Worm (Caenorhabditis elegans): ENCODE results near the gene Y45F10D.15.

Gene Y45F10D.15

ce11 chrIV:13784774-13785173 is 36.0 kb downstream of the Y45F10D.15 start:
- TF ChIP-seq nhr-85 (tag) (peak; percentile 57), dpl-1 (GFP tag; optimal IDR thresholded peaks at IDR 0.05) (no peak), nhr-90 (tag; optimal IDR thresholded peaks at IDR 0.05; ENCODE audit: poor library complexity) (peak; percentile 9), lin-35 (GFP tag; optimal IDR thresholded peaks at IDR 0.05) (peak in 1 of 2 experiments; percentile 1), C34B4.2 (tag; optimal IDR thresholded peaks at IDR 0.05) (no peak), elt-2 (tag; optimal IDR thresholded peaks at IDR 0.05) (peak; percentile 10)

ce11 chrIV:13783237-13784012 is 37.3 kb downstream of the Y45F10D.15 start, which contains the start of gene iscu-1:
Gene iscu-1 (plus strand): TSS chrIV:13783962.
- TF ChIP-seq unc-130 (tag; optimal IDR thresholded peaks at IDR 0.05) = peak; percentile 1
- TF ChIP-seq fkh-8 (tag; optimal IDR thresholded peaks at IDR 0.05) = peak; percentile 34
- no peak for TF ChIP-seq nhr-11 (tag; optimal IDR thresholded peaks at IDR 0.05)
- peak; percentile 72 for TF ChIP-seq ceh-90 (tag; optimal IDR thresholded peaks at IDR 0.05)
- TF ChIP-seq egl-13 (tag; optimal IDR thresholded peaks at IDR 0.05) = peak; percentile 16
- TF ChIP-seq lir-3 (tag; optimal IDR thresholded peaks at IDR 0.05; ENCODE audit: poor library complexity) = peak; percentile 77
- TF ChIP-seq hlh-4 (tag; optimal IDR thresholded peaks at IDR 0.05) = no peak
- no peak for TF ChIP-seq pax-3 (tag; optimal IDR thresholded peaks at IDR 0.05)
- TF ChIP-seq ces-1 (GFP tag; optimal IDR thresholded peaks at IDR 0.05) = no peak
- peak; percentile 76 for TF ChIP-seq rnt-1 (tag; optimal IDR thresholded peaks at IDR 0.05)
- TF ChIP-seq efl-1 (optimal IDR thresholded peaks at IDR 0.05) = peak; percentile 34 to 40
- peak; percentile 50 to 88 for TF ChIP-seq efl-1 (GFP tag; optimal IDR thresholded peaks at IDR 0.05 in 1 of 2)
- TF ChIP-seq ceh-82 (tag; optimal IDR thresholded peaks at IDR 0.05) = peak in 1 of 3 experiments; percentile 38
- peak; percentile 33 for TF ChIP-seq F16B12.6 (tag; optimal IDR thresholded peaks at IDR 0.05)
- peak; percentile 60 to 73 for TF ChIP-seq lsy-2 (tag; optimal IDR thresholded peaks at IDR 0.05)
- no peak for TF ChIP-seq C04F5.9 (tag; optimal IDR thresholded peaks at IDR 0.05)
- TF ChIP-seq unc-30 (tag; optimal IDR thresholded peaks at IDR 0.05) = no peak
- TF ChIP-seq mdl-1 (tag; optimal IDR thresholded peaks at IDR 0.05) = peak in 1 of 2 experiments; percentile 1
- peak; percentile 39 for TF ChIP-seq lin-13 (GFP tag; optimal IDR thresholded peaks at IDR 0.05)
- peak; percentile 21 to 59 (median 49) for TF ChIP-seq dpl-1 (GFP tag; optimal IDR thresholded peaks at IDR 0.05)
- TF ChIP-seq skn-1 (tag; optimal IDR thresholded peaks at IDR 0.05) = peak; percentile 42
- peak; percentile 48 for TF ChIP-seq mep-1 (tag; optimal IDR thresholded peaks at IDR 0.05)
- peak; percentile 22 for TF ChIP-seq nhr-90 (tag; optimal IDR thresholded peaks at IDR 0.05; ENCODE audit: poor library complexity)
- TF ChIP-seq lin-15B (tag; optimal IDR thresholded peaks at IDR 0.05) = peak; percentile 36
- peak; percentile 40 to 59 for TF ChIP-seq lin-35 (GFP tag; optimal IDR thresholded peaks at IDR 0.05)
- peak; percentile 49 for TF ChIP-seq nhr-47 (tag; optimal IDR thresholded peaks at IDR 0.05)
- no peak for TF ChIP-seq unc-62 (GFP tag; optimal IDR thresholded peaks at IDR 0.05)
- peak; percentile 44 for TF ChIP-seq fkh-4 (tag; optimal IDR thresholded peaks at IDR 0.05; ENCODE audit: borderline replicate concordance)
- peak; percentile 44 for TF ChIP-seq nhr-20 (tag; optimal IDR thresholded peaks at IDR 0.05)
- TF ChIP-seq jun-1 (tag; optimal IDR thresholded peaks at IDR 0.05) = no peak
- peak; percentile 64 for TF ChIP-seq lin-14 (GFP tag; optimal IDR thresholded peaks at IDR 0.05)
- TF ChIP-seq dsc-1 (tag; optimal IDR thresholded peaks at IDR 0.05) = peak; percentile 0
- TF ChIP-seq elt-2 (tag; optimal IDR thresholded peaks at IDR 0.05) = peak; percentile 27
- peak; percentile 41 for TF ChIP-seq tbx-2 (tag; optimal IDR thresholded peaks at IDR 0.05)
- TF ChIP-seq xbp-1 (tag; optimal IDR thresholded peaks at IDR 0.05) = peak; percentile 16
- peak; percentile 59 for TF ChIP-seq snu-23 (GFP tag; optimal IDR thresholded peaks at IDR 0.05)
- TF ChIP-seq nhr-71 (tag; optimal IDR thresholded peaks at IDR 0.05) = peak; percentile 57
- no peak for TF ChIP-seq lin-39 (tag; optimal IDR thresholded peaks at IDR 0.05)
- TF ChIP-seq elt-3 (tag; optimal IDR thresholded peaks at IDR 0.05) = peak in 1 of 6 experiments; percentile 13

All from whole organism, L1 larva.